Worm (Caenorhabditis elegans) whole organism, late embryonic: Measurements from ENCODE around the gene rpl-10.
A peak's percentile ranks its signal among the peaks of the same experiment; 100 is the strongest.

Experiments
- C38D4.7 ChIP-seq: fragments of 200-800 bp; sonication (Bioruptor generic); optimal IDR thresholded peaks from 2 replicates; lab custom pipeline; 2018; ENCODE audit warnings: mild to moderate bottlenecking, missing genetic modification characterization, moderate library complexity, missing compliant biosample characterization
- ceh-19 ChIP-seq: fragments of 200-800 bp; sonication (Bioruptor generic); optimal IDR thresholded peaks from 2 replicates; lab custom pipeline; 2018; ENCODE audit warnings: mild to moderate bottlenecking, missing genetic modification characterization, missing compliant biosample characterization
- ceh-48 ChIP-seq: sonication (generic microtip); optimal IDR thresholded peaks from 2 replicates; lab custom pipeline; 2016; ENCODE audit warnings: missing genetic modification characterization, inconsistent platforms, missing compliant biosample characterization
- dmd-4 ChIP-seq: sonication (generic microtip); optimal IDR thresholded peaks from 2 replicates; lab custom pipeline; 2016; ENCODE audit warnings: borderline replicate concordance, missing genetic modification characterization, missing compliant biosample characterization
- lim-6 ChIP-seq: sonication (generic microtip); optimal IDR thresholded peaks from 2 replicates; lab custom pipeline; 2016; ENCODE audit warnings: missing genetic modification characterization, missing compliant biosample characterization
- pag-3 ChIP-seq: sonication (generic microtip); optimal IDR thresholded peaks from 2 replicates; lab custom pipeline; 2016; ENCODE audit warnings: missing compliant biosample characterization, missing genetic modification characterization, borderline replicate concordance
- tbx-7 ChIP-seq: sonication (generic microtip); optimal IDR thresholded peaks from 2 replicates; lab custom pipeline; 2016; ENCODE audit warnings: missing genotype, missing genetic modification characterization, missing compliant biosample characterization
- ztf-16 ChIP-seq: sonication (generic microtip); optimal IDR thresholded peaks from 2 replicates; lab custom pipeline; 2017; ENCODE audit warnings: missing genetic modification characterization, missing compliant biosample characterization

DNA sequence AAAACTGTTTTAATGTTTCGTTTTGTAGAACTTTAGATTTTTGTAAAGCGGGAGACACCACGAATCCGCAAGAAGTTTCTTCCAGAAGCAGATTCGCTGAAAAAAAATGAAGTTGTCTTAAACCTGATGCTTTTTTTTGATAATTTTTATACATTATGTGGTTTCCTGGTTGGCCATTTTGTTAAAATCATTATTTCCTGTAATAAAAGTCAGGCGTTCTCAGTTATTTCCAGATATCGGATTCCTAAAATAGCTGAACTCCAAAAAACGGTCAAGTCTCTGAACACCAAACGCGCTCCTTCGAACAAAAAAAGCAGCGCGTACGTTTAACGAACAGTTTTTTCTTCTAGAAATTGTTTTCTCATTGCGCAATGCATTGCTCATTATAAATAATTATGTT is 6.3 kb upstream of the rpl-10 start:
- TF ChIP-seq dmd-4 (tag; lab: Kevin White, UChicago) (no peak), lim-6 (tag; lab: Kevin White, UChicago) (peak; percentile 79), tbx-7 (tag; lab: Kevin White, UChicago) (peak; percentile 77), ztf-16 (tag; lab: Kevin White, UChicago) (peak; percentile 28), ceh-19 (no peak), C38D4.7 (GFP tag; lab: Kevin White, UChicago) (no peak), pag-3 (tag; lab: Kevin White, UChicago) (no peak), ceh-48 (no peak)
